Worm (Caenorhabditis elegans) whole organism, L1 larva: ENCODE results near the gene fzr-1.

Source experiments
- aly-2 ChIP-seq: fragments of 150-350 bp; optimal IDR thresholded peaks from 2 replicates; lab custom pipeline; 2014; ENCODE audit warnings: missing biosample characterization, missing genetic modification characterization
- ama-1 ChIP-seq: fragments of 150-350 bp; optimal IDR thresholded peaks from 2 replicates; lab custom pipeline; 2014
- egl-27 ChIP-seq, 2 experiments: fragments of 150-350 bp in 1 of 2; sonication (generic microtip); optimal IDR thresholded peaks; 3 replicates each; lab custom pipeline; 2017 to 2018; ENCODE audit warnings: missing biosample characterization in 2 of 2, missing genetic modification characterization in 2 of 2, missing genetic modification reagents in 2 of 2
- fkh-10 ChIP-seq: sonication (generic microtip); optimal IDR thresholded peaks from 2 replicates; lab custom pipeline; 2017; ENCODE audit warnings: missing biosample characterization, missing genetic modification reagents, missing genetic modification characterization
- grh-1 ChIP-seq: fragments of 200-800 bp; sonication (Bioruptor generic); IDR thresholded peaks from 2 replicates; pipeline ENCODE4 v1.3.6; 2022; ENCODE audit warnings: missing genetic modification reagents, missing genetic modification characterization, missing compliant biosample characterization
- lin-13 ChIP-seq: fragments of 150-350 bp; optimal IDR thresholded peaks from 2 replicates; lab custom pipeline; 2014; ENCODE audit warnings: missing biosample characterization, missing genetic modification reagents, missing genetic modification characterization
- nhr-84 ChIP-seq: sonication (generic microtip); optimal IDR thresholded peaks from 2 replicates; lab custom pipeline; 2017; ENCODE audit warnings: missing biosample characterization, missing genetic modification characterization
- unc-130 ChIP-seq: fragments of 150-350 bp; optimal IDR thresholded peaks from 2 replicates; lab custom pipeline; 2017; ENCODE audit warnings: missing biosample characterization, missing genetic modification characterization, inconsistent platforms
- unc-62 ChIP-seq: fragments of 150-350 bp; optimal IDR thresholded peaks from 2 replicates; lab custom pipeline; 2014; ENCODE audit warnings: missing biosample characterization, missing genetic modification reagents, missing genetic modification characterization
- zag-1 ChIP-seq: fragments of 150-350 bp; optimal IDR thresholded peaks from 2 replicates; lab custom pipeline; 2014; ENCODE audit warnings: missing biosample characterization, missing genetic modification characterization

DNA sequence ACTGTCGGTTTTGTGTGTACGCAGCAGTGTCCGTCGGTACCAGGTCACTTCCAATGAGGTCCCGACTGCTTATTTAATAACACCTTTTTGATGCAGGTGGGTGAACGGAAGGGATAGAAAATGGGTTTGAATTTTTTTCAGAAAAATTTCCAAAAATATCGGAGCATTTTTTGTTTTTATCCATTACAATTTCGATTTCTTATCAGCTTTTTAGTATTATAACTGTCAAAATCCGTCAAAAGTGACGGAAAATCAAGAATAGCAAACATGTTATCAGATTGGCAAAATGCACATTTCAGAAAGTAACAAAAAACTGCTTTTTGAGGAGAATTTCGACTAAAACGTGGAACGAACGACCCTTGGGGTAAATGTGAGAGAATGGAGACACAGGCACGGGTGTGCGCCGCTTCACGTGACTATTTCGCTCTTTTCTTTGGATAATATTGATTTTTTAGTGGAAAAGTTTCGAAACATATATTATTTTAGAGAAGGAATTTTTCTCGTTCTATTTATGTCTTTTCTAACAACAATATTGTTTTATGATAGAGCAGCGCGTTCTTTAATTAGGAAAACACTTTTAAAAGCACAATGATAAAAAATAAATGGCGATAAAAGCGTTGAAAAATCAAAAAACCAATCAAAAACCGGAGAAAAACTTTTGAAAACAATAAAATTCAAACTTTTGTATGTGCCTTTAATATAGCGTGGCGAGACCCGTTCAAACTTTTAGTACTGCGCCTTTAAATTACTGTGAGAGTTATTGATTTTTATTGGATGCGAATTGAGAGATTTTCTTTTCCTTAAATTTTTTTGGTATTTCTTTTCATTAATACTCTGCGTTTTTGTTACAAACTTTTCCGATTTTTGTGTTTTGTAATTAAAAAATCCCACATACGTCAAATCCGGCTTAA, 2.9 kb upstream of the fzr-1 start, which contains the start of gene sqv-8:
- TF ChIP-seq ama-1 (no peak), unc-62 (GFP tag; lab: Kevin White, UChicago) (no peak), unc-130 (tag; lab: Kevin White, UChicago) (no peak), fkh-10 (GFP tag; lab: Kevin White, UChicago) (no peak), zag-1 (tag; lab: Kevin White, UChicago) (no peak), grh-1 (no peak), egl-27 (tag; optimal IDR thresholded peaks at IDR 0.05; lab: Kevin White, UChicago) (no peak), lin-13 (GFP tag; lab: Kevin White, UChicago) (no peak), aly-2 (tag; lab: Kevin White, UChicago) (no peak), nhr-84 (tag; lab: Kevin White, UChicago) (no peak)
